Fruit fly (Drosophila melanogaster): Measurements from ENCODE around the gene CG33493.

The CG33493 gene

DNA sequence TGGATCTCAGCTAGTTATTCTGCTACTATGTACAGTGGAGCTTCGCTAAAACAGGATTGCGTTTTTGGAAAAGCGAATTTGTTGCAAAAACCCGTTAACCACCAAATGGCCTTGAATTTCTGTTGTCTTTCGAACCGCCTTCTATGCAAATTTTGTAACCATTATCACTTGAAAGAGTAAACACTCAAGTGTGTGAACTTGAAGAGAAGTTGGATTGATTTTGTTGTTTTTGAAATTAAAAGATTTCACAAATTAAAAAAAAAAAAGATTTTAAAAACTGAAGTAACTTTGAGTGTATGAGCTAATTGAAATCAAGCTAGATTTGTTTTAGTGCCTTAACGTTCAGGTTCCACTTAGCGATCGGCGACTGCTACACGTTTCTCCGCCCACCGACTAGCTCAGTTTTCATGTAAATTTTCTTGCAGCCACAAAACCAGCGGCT lies 9.0 kb downstream of the CG33493 start (continued):
- TF ChIP-seq CTCF (GFP tag; optimal IDR thresholded peaks at IDR 0.05), result peak; percentile 9
- TF ChIP-seq CG32767 (GFP tag; IDR thresholded peaks at IDR 0.05), result peak; percentile 54; the same call in 1 of the 2 replicates
- peak; percentile 58 for TF ChIP-seq CG8388 (GFP tag; optimal IDR thresholded peaks at IDR 0.05)
- TF ChIP-seq Gug (GFP tag; IDR thresholded peaks at IDR 0.05), result peak; percentile 69; the same call in 2 of the 4 replicates
- peak; percentile 49 for TF ChIP-seq CG13775 (GFP tag; optimal IDR thresholded peaks at IDR 0.05)
- no peak for TF ChIP-seq Kr (GFP tag; optimal IDR thresholded peaks at IDR 0.05)
- TF ChIP-seq pb (GFP tag; optimal IDR thresholded peaks at IDR 0.05), result peak; percentile 83
- TF ChIP-seq B-H1 (GFP tag; IDR thresholded peaks at IDR 0.05), result peak; percentile 56; the same call in 2 of the 3 replicates
- peak; percentile 61 for TF ChIP-seq repo (GFP tag; optimal IDR thresholded peaks at IDR 0.05)
- no peak for TF ChIP-seq zen (tag; optimal IDR thresholded peaks at IDR 0.05)
- no peak for TF ChIP-seq CG11247 (GFP tag; IDR thresholded peaks at IDR 0.05)
- TF ChIP-seq CG7271 (tag; optimal IDR thresholded peaks at IDR 0.05), result no peak
- TF ChIP-seq zen2 (GFP tag; IDR thresholded peaks at IDR 0.05; ENCODE audit: partially characterized antibody), result no peak
- TF ChIP-seq Hand (GFP tag; optimal IDR thresholded peaks at IDR 0.05), result no peak
- no peak for TF ChIP-seq Gsc (GFP tag; IDR thresholded peaks at IDR 0.05)
- no peak for TF ChIP-seq CG11696 (GFP tag; IDR thresholded peaks at IDR 0.05)
- TF ChIP-seq inv (GFP tag; IDR thresholded peaks at IDR 0.05; ENCODE audit: partially characterized antibody), result no peak
- peak; percentile 49; the same call in 1 of the 2 replicates for TF ChIP-seq E2f2 (GFP tag; IDR thresholded peaks at IDR 0.05)
- peak; percentile 66; the same call in 1 of the 2 replicates for TF ChIP-seq ara (GFP tag; IDR thresholded peaks at IDR 0.05)
- peak; percentile 48 for TF ChIP-seq Asciz (GFP tag; optimal IDR thresholded peaks at IDR 0.05)
- 0 out of 2 replicates have a peak, but pooled peaks have one; percentile 9 for TF ChIP-seq CG4404 (GFP tag; IDR thresholded peaks at IDR 0.05)
- no peak for TF ChIP-seq Dip2 (GFP tag; IDR thresholded peaks at IDR 0.05)
- TF ChIP-seq Hr51 (GFP tag; optimal IDR thresholded peaks at IDR 0.05), result peak in 1 of 2 experiments; percentile 67
- TF ChIP-seq Myb (GFP tag; optimal IDR thresholded peaks at IDR 0.05), result peak; percentile 41
- peak; percentile 75 for TF ChIP-seq tgo (GFP tag; IDR thresholded peaks at IDR 0.05)
- TF ChIP-seq HHEX (GFP tag; optimal IDR thresholded peaks at IDR 0.05), result peak; percentile 78
- TF ChIP-seq CG1602 (GFP tag; optimal IDR thresholded peaks at IDR 0.05), result peak; percentile 56
- TF ChIP-seq CG18476 (GFP tag; optimal IDR thresholded peaks at IDR 0.05), result peak; percentile 54
- TF ChIP-seq CG2712 (tag; optimal IDR thresholded peaks at IDR 0.05), result peak; percentile 63
- TF ChIP-seq nerfin-2 (GFP tag; IDR thresholded peaks at IDR 0.05; ENCODE audit: partially characterized antibody), result no peak
- TF ChIP-seq dysf (GFP tag; IDR thresholded peaks at IDR 0.05), result peak; percentile 80
- no peak for TF ChIP-seq HLHmδ (GFP tag; optimal IDR thresholded peaks at IDR 0.05)
- TF ChIP-seq CG7556 (GFP tag; optimal IDR thresholded peaks at IDR 0.05), result peak; percentile 79
- TF ChIP-seq CG13894 (tag; optimal IDR thresholded peaks at IDR 0.05), result no peak
- no peak for TF ChIP-seq prd (optimal IDR thresholded peaks at IDR 0.05)
- TF ChIP-seq prd (GFP tag; IDR thresholded peaks at IDR 0.05), result peak; percentile 82
- peak; percentile 33 for TF ChIP-seq ewg (GFP tag; optimal IDR thresholded peaks at IDR 0.05)
- no peak for TF ChIP-seq lbe (GFP tag; optimal IDR thresholded peaks at IDR 0.05)
- peak; percentile 61 for TF ChIP-seq wor (GFP tag; IDR thresholded peaks at IDR 0.05)
- peak; percentile 62 for TF ChIP-seq unpg (GFP tag; optimal IDR thresholded peaks at IDR 0.05)
- peak; percentile 35 for TF ChIP-seq tx (GFP tag; optimal IDR thresholded peaks at IDR 0.05)
- peak; percentile 59 for TF ChIP-seq CG13424 (tag; optimal IDR thresholded peaks at IDR 0.05)
- TF ChIP-seq NK7.1 (GFP tag; optimal IDR thresholded peaks at IDR 0.05), result peak; percentile 75
- TF ChIP-seq nau (GFP tag; optimal IDR thresholded peaks at IDR 0.05), result peak; percentile 63
- peak; percentile 98 for TF ChIP-seq Ets65A (GFP tag)
- no peak for TF ChIP-seq sr (GFP tag; IDR thresholded peaks at IDR 0.05)
- TF ChIP-seq CG33557 (GFP tag; optimal IDR thresholded peaks at IDR 0.05), result no peak
- TF ChIP-seq Fer1 (GFP tag; optimal IDR thresholded peaks at IDR 0.05), result peak; percentile 61
- no peak for TF ChIP-seq CG34224 (GFP tag; IDR thresholded peaks at IDR 0.05; ENCODE audit: partially characterized antibody)
- TF ChIP-seq CG9876 (GFP tag; optimal IDR thresholded peaks at IDR 0.05), result peak; percentile 43
- 0 out of 2 replicates have a peak, but pooled peaks have one; percentile 65 for TF ChIP-seq seq (GFP tag; IDR thresholded peaks at IDR 0.05)

Data from whole organism, embryonic.